Worm (Caenorhabditis elegans) whole organism, L2 larva: ENCODE data around the gene F56A8.3.

Experiments used
- aly-2 ChIP-seq: fragments of 150-350 bp; optimal IDR thresholded peaks from 2 replicates; lab custom pipeline; 2014; ENCODE audit warnings: missing biosample characterization, missing genetic modification characterization
- elt-1 ChIP-seq: fragments of 150-350 bp; optimal IDR thresholded peaks from 2 replicates; lab custom pipeline; 2014; ENCODE audit warnings: missing biosample characterization, missing genetic modification characterization
- elt-3 ChIP-seq: sonication (generic microtip); optimal IDR thresholded peaks from 2 replicates; lab custom pipeline; 2017; ENCODE audit warnings: missing biosample characterization, missing genetic modification characterization
- lin-13 ChIP-seq: fragments of 150-350 bp; optimal IDR thresholded peaks from 2 replicates; lab custom pipeline; 2014; ENCODE audit warnings: missing biosample characterization, missing genetic modification reagents, missing genetic modification characterization
- mab-5 ChIP-seq: fragments of 150-350 bp; optimal IDR thresholded peaks from 2 replicates; lab custom pipeline; 2014; ENCODE audit warnings: missing biosample characterization, missing genetic modification characterization
- nhr-237 ChIP-seq: fragments of 150-350 bp; optimal IDR thresholded peaks from 2 replicates; lab custom pipeline; 2014; ENCODE audit warnings: missing biosample characterization, missing genetic modification characterization
- nhr-25 ChIP-seq: fragments of 150-350 bp; sonication (generic microtip); optimal IDR thresholded peaks from 3 replicates; lab custom pipeline; 2014; ENCODE audit warnings: missing biosample characterization, missing genetic modification characterization
- nhr-6 ChIP-seq: fragments of 150-350 bp; optimal IDR thresholded peaks from 2 replicates; lab custom pipeline; 2014; ENCODE audit warnings: missing biosample characterization, missing genetic modification characterization
- nhr-77 ChIP-seq: fragments of 150-350 bp; optimal IDR thresholded peaks from 2 replicates; lab custom pipeline; 2014; ENCODE audit warnings: missing biosample characterization, missing genetic modification characterization
- unc-62 ChIP-seq: fragments of 150-350 bp; optimal IDR thresholded peaks from 2 replicates; lab custom pipeline; 2014; ENCODE audit warnings: missing biosample characterization, missing genetic modification reagents, missing genetic modification characterization
- ztf-11 ChIP-seq: sonication (generic microtip); optimal IDR thresholded peaks from 2 replicates; lab custom pipeline; 2017; ENCODE audit warnings: missing biosample characterization, missing genetic modification characterization

ce11 chrIII:13301983-13302382, 45.3 kb downstream of the F56A8.3 start:
- TF ChIP-seq unc-62 (GFP tag; lab: Kevin White, UChicago): no peak
- TF ChIP-seq elt-3 (tag; lab: Kevin White, UChicago): no peak
- no peak for TF ChIP-seq nhr-237 (tag; lab: Kevin White, UChicago)
- TF ChIP-seq aly-2: no peak
- no peak for TF ChIP-seq nhr-77
- TF ChIP-seq elt-1 (tag; lab: Kevin White, UChicago): no peak
- no peak for TF ChIP-seq nhr-6 (tag; lab: Kevin White, UChicago)
- no peak for TF ChIP-seq ztf-11 (tag; lab: Kevin White, UChicago)
- no peak for TF ChIP-seq nhr-25 (tag; lab: Kevin White, UChicago)
- TF ChIP-seq lin-13 (GFP tag; lab: Kevin White, UChicago): no peak
- TF ChIP-seq mab-5 (tag; lab: Kevin White, UChicago): no peak
